Worm (Caenorhabditis elegans) whole organism, L2 larva: Measurements from ENCODE around the gene cam-1.

Experiments
- ZK546.5 ChIP-seq: sonication (generic microtip); optimal IDR thresholded peaks from 2 replicates; lab custom pipeline; 2017; ENCODE audit warnings: missing biosample characterization, missing genetic modification characterization
- ceh-82 ChIP-seq: fragments of 150-350 bp; optimal IDR thresholded peaks from 2 replicates; lab custom pipeline; 2014; ENCODE audit warnings: missing biosample characterization, missing genetic modification characterization
- egl-27 ChIP-seq: sonication (generic microtip); optimal IDR thresholded peaks from 3 replicates; lab custom pipeline; 2017; ENCODE audit warnings: missing biosample characterization, missing genetic modification reagents, missing genetic modification characterization
- lin-13 ChIP-seq: fragments of 150-350 bp; optimal IDR thresholded peaks from 2 replicates; lab custom pipeline; 2014; ENCODE audit warnings: missing biosample characterization, missing genetic modification reagents, missing genetic modification characterization
- mdl-1 ChIP-seq, 2 experiments: fragments of 150-350 bp in 1 of 2; sonication (generic microtip) in 1 of 2; optimal IDR thresholded peaks; 2 replicates each; lab custom pipeline; 2017; ENCODE audit warnings: missing biosample characterization in 2 of 2, missing genetic modification characterization in 2 of 2
- nhr-12 ChIP-seq: fragments of 150-350 bp; optimal IDR thresholded peaks from 2 replicates; lab custom pipeline; 2014; ENCODE audit warnings: missing biosample characterization, missing genetic modification characterization
- nhr-23 ChIP-seq: fragments of 150-350 bp; optimal IDR thresholded peaks from 2 replicates; lab custom pipeline; 2014; ENCODE audit warnings: missing biosample characterization, missing genetic modification reagents, missing genetic modification characterization
- nhr-237 ChIP-seq: fragments of 150-350 bp; optimal IDR thresholded peaks from 2 replicates; lab custom pipeline; 2014; ENCODE audit warnings: missing biosample characterization, missing genetic modification characterization
- nhr-77 ChIP-seq: fragments of 150-350 bp; optimal IDR thresholded peaks from 2 replicates; lab custom pipeline; 2014; ENCODE audit warnings: missing biosample characterization, missing genetic modification characterization
- snpc-4 ChIP-seq: fragments of 150-350 bp; optimal IDR thresholded peaks from 2 replicates; lab custom pipeline; 2014; ENCODE audit warnings: missing biosample characterization, missing genetic modification characterization
- unc-39 ChIP-seq: fragments of 150-350 bp; optimal IDR thresholded peaks from 2 replicates; lab custom pipeline; 2014; ENCODE audit warnings: missing biosample characterization, missing genetic modification characterization
- unc-62 ChIP-seq: fragments of 150-350 bp; optimal IDR thresholded peaks from 2 replicates; lab custom pipeline; 2014; ENCODE audit warnings: missing biosample characterization, missing genetic modification reagents, missing genetic modification characterization
- zag-1 ChIP-seq: fragments of 150-350 bp; optimal IDR thresholded peaks from 2 replicates; lab custom pipeline; 2014; ENCODE audit warnings: missing biosample characterization, missing genetic modification characterization

ce11 chrII:9356723-9357122 is 46.6 kb upstream of the cam-1 start:
- TF ChIP-seq nhr-12 (tag; lab: Kevin White, UChicago) (no peak), egl-27 (tag; lab: Kevin White, UChicago) (peak; percentile 75), snpc-4 (no peak), ceh-82 (no peak), nhr-23 (tag; lab: Kevin White, UChicago) (no peak), nhr-77 (tag; lab: Kevin White, UChicago) (no peak), mdl-1 (tag; optimal IDR thresholded peaks at IDR 0.05; lab: Kevin White, UChicago) (peak; percentile 44 to 58), zag-1 (peak; percentile 17), nhr-237 (tag; lab: Kevin White, UChicago) (no peak), unc-62 (GFP tag; lab: Kevin White, UChicago) (no peak), lin-13 (no peak), ZK546.5 (tag; lab: Kevin White, UChicago) (no peak), unc-39 (tag; lab: Kevin White, UChicago) (no peak)
